Fruit fly (Drosophila melanogaster) whole organism, embryonic: ENCODE results near the gene Parg.
A peak's percentile ranks its signal among the peaks of the same experiment; 100 is the strongest.

ENCODE experiments used
- Antp ChIP-seq: fragments of 200-800 bp; sonication (Bioruptor generic); optimal IDR thresholded peaks from 3 replicates; lab custom pipeline; 2016; ENCODE audit warnings: missing biosample characterization, missing genetic modification characterization
- CG10462 ChIP-seq: fragments of 200-800 bp; sonication (Bioruptor generic); optimal IDR thresholded peaks from 2 replicates; lab custom pipeline; 2016; ENCODE audit warnings: missing biosample characterization, missing genetic modification characterization
- CG10543 ChIP-seq: fragments of 200-800 bp; sonication (Bioruptor generic); optimal IDR thresholded peaks from 3 replicates; lab custom pipeline; 2017; ENCODE audit warnings: missing biosample characterization, mild to moderate bottlenecking, missing genetic modification characterization, moderate library complexity
- CG10565 ChIP-seq: fragments of 200-800 bp; sonication (Bioruptor generic); optimal IDR thresholded peaks from 3 replicates; lab custom pipeline; 2016; ENCODE audit warnings: missing biosample characterization, mild to moderate bottlenecking, missing genetic modification characterization
- CG11085 ChIP-seq: fragments of 200-800 bp; sonication (Bioruptor generic); IDR thresholded peaks from 2 replicates; pipeline ENCODE4 v1.3.6; 2022; ENCODE audit warnings: missing biosample characterization, missing genetic modification characterization
- CG11398 ChIP-seq: fragments of 200-800 bp; sonication (Bioruptor generic); optimal IDR thresholded peaks from 2 replicates; lab custom pipeline; 2016; ENCODE audit warnings: missing biosample characterization, missing genetic modification characterization
- CG12219 ChIP-seq: fragments of 200-800 bp; sonication (Bioruptor generic); optimal IDR thresholded peaks from 3 replicates; lab custom pipeline; 2018; ENCODE audit warnings: missing biosample characterization, mild to moderate bottlenecking, missing genetic modification characterization
- CG1603 ChIP-seq: fragments of 200-800 bp; sonication (Bioruptor generic); optimal IDR thresholded peaks from 2 replicates; lab custom pipeline; 2019; ENCODE audit warnings: missing biosample characterization, mild to moderate bottlenecking, missing genetic modification characterization, moderate library complexity
- CG17359 ChIP-seq: fragments of 200-800 bp; sonication (Bioruptor generic); optimal IDR thresholded peaks from 3 replicates; lab custom pipeline; 2018; ENCODE audit warnings: missing biosample characterization, mild to moderate bottlenecking, missing genetic modification characterization, moderate library complexity
- CG3838 ChIP-seq: fragments of 200-800 bp; sonication (Bioruptor generic); optimal IDR thresholded peaks from 3 replicates; lab custom pipeline; 2016; ENCODE audit warnings: missing biosample characterization, missing genetic modification characterization
- CG4360 ChIP-seq: fragments of 200-800 bp; sonication (Bioruptor generic); IDR thresholded peaks from 2 replicates; pipeline ENCODE4 v1.3.6; 2022; ENCODE audit warnings: missing biosample characterization, missing genetic modification characterization
- CG4404 ChIP-seq: fragments of 200-800 bp; sonication (Bioruptor generic); IDR thresholded peaks from 2 replicates; pipeline ENCODE4 v1.3.6; 2022; ENCODE audit warnings: missing biosample characterization, missing genetic modification characterization
- CG7357 ChIP-seq: fragments of 200-800 bp; sonication (Bioruptor generic); IDR thresholded peaks from 3 replicates; pipeline ENCODE4 v1.3.6; 2022; ENCODE audit warnings: missing biosample characterization, missing genetic modification characterization
- CG7372 ChIP-seq: fragments of 200-800 bp; sonication (Bioruptor generic); IDR thresholded peaks from 2 replicates; pipeline ENCODE4 v1.3.6; 2022; ENCODE audit warnings: missing biosample characterization, missing genetic modification characterization
- CG7556 ChIP-seq: fragments of 200-800 bp; sonication (Bioruptor generic); optimal IDR thresholded peaks from 2 replicates; lab custom pipeline; 2017; ENCODE audit warnings: missing biosample characterization, mild to moderate bottlenecking, missing genetic modification characterization
- CG8944 ChIP-seq: fragments of 200-800 bp; sonication (Bioruptor generic); optimal IDR thresholded peaks from 3 replicates; lab custom pipeline; 2016; ENCODE audit warnings: missing biosample characterization, missing genetic modification characterization
- CG9215 ChIP-seq: fragments of 200-800 bp; sonication (Bioruptor generic); IDR thresholded peaks from 2 replicates; pipeline ENCODE4 v1.3.6; 2022; ENCODE audit warnings: missing biosample characterization, missing genetic modification characterization
- Camta ChIP-seq: fragments of 200-800 bp; sonication (Bioruptor generic); optimal IDR thresholded peaks from 2 replicates; lab custom pipeline; 2016; ENCODE audit warnings: missing biosample characterization, missing genetic modification characterization
- D19B ChIP-seq: fragments of 200-800 bp; sonication (Bioruptor generic); optimal IDR thresholded peaks from 2 replicates; lab custom pipeline; 2017; ENCODE audit warnings: missing biosample characterization, mild to moderate bottlenecking, missing genetic modification characterization
- Dad ChIP-seq: fragments of 200-800 bp; sonication (Bioruptor generic); optimal IDR thresholded peaks from 3 replicates; lab custom pipeline; 2016; ENCODE audit warnings: missing biosample characterization, missing genetic modification characterization
- Dip2 ChIP-seq: fragments of 200-800 bp; sonication (Bioruptor generic); IDR thresholded peaks from 2 replicates; pipeline ENCODE4 v1.3.6; 2022; ENCODE audit warnings: missing biosample characterization, missing genetic modification characterization
- Elba2 ChIP-seq: fragments of 200-800 bp; sonication (Bioruptor generic); optimal IDR thresholded peaks from 3 replicates; lab custom pipeline; 2016; ENCODE audit warnings: missing biosample characterization, missing genetic modification characterization
- H15 ChIP-seq: fragments of 200-800 bp; sonication (Bioruptor generic); IDR thresholded peaks from 3 replicates; pipeline ENCODE4 v1.3.6; 2022; ENCODE audit warnings: missing biosample characterization, missing genetic modification characterization
- HmgD ChIP-seq: fragments of 200-800 bp; sonication (Bioruptor generic); optimal IDR thresholded peaks from 3 replicates; lab custom pipeline; 2016; ENCODE audit warnings: missing biosample characterization, missing genetic modification characterization
- HmgZ ChIP-seq: fragments of 200-800 bp; sonication (Bioruptor generic); optimal IDR thresholded peaks from 2 replicates; lab custom pipeline; 2018; ENCODE audit warnings: missing biosample characterization, mild to moderate bottlenecking, missing genetic modification characterization
- Lpt ChIP-seq: fragments of >200 bp; optimal IDR thresholded peaks from 2 replicates; lab custom pipeline; 2018; ENCODE audit warnings: missing biosample characterization, missing genetic modification characterization
- MESR4 ChIP-seq: fragments of 200-800 bp; sonication (Bioruptor generic); optimal IDR thresholded peaks from 2 replicates; lab custom pipeline; 2018; ENCODE audit warnings: missing biosample characterization, mild to moderate bottlenecking, missing genetic modification characterization, moderate library complexity
- Poxn ChIP-seq: fragments of 200-800 bp; sonication (Bioruptor generic); IDR thresholded peaks from 2 replicates; pipeline ENCODE4 v1.3.6; 2022; ENCODE audit warnings: missing biosample characterization, missing genetic modification characterization
- Xbp1 ChIP-seq: fragments of 200-800 bp; sonication (Bioruptor generic); optimal IDR thresholded peaks from 3 replicates; lab custom pipeline; 2016; ENCODE audit warnings: missing biosample characterization, mild to moderate bottlenecking, missing genetic modification characterization
- Xrp1 ChIP-seq: fragments of 200-800 bp; sonication (Bioruptor generic); IDR thresholded peaks from 2 replicates; pipeline ENCODE4 v1.3.6; 2022; ENCODE audit warnings: missing biosample characterization, missing genetic modification characterization
- YL-1 ChIP-seq: fragments of 200-800 bp; sonication (Bioruptor generic); optimal IDR thresholded peaks from 3 replicates; lab custom pipeline; 2017; ENCODE audit warnings: missing biosample characterization, mild to moderate bottlenecking, missing genetic modification characterization
- amos ChIP-seq: fragments of 200-800 bp; sonication (Bioruptor generic); IDR thresholded peaks from 2 replicates; pipeline ENCODE4 v1.3.6; 2022; ENCODE audit warnings: missing biosample characterization, missing genetic modification characterization; ENCODE audit not compliant: partially characterized antibody
- bbx ChIP-seq: fragments of 200-800 bp; sonication (Bioruptor generic); IDR thresholded peaks from 2 replicates; pipeline ENCODE4 v1.3.6; 2022; ENCODE audit warnings: missing biosample characterization, missing genetic modification characterization; ENCODE audit not compliant: partially characterized antibody
- cas ChIP-seq: fragments of 200-800 bp; sonication (Bioruptor generic); IDR thresholded peaks from 2 replicates; pipeline ENCODE4 v1.3.6; 2022; ENCODE audit warnings: missing biosample characterization, missing genetic modification characterization
- chn ChIP-seq: fragments of 200-800 bp; sonication (Bioruptor generic); optimal IDR thresholded peaks from 2 replicates; lab custom pipeline; 2016; ENCODE audit warnings: missing biosample characterization, missing genetic modification characterization
- croc ChIP-seq: fragments of 200-800 bp; sonication (Bioruptor generic); conservative IDR thresholded peaks from 3 replicates; pipeline ENCODE4 v1.3.6; 2022; ENCODE audit warnings: missing biosample characterization, missing genetic modification characterization
- disco-r ChIP-seq: fragments of 200-800 bp; sonication (Bioruptor generic); optimal IDR thresholded peaks from 2 replicates; lab custom pipeline; 2016; ENCODE audit warnings: missing biosample characterization, missing genetic modification characterization
- dm ChIP-seq: fragments of 200-800 bp; sonication (Bioruptor generic); optimal IDR thresholded peaks from 3 replicates; lab custom pipeline; 2016; ENCODE audit warnings: missing biosample characterization, missing genetic modification characterization
- ems ChIP-seq: fragments of 200-800 bp; sonication (Bioruptor generic); optimal IDR thresholded peaks from 3 replicates; lab custom pipeline; 2016; ENCODE audit warnings: missing biosample characterization, missing genetic modification characterization
- her ChIP-seq: fragments of 200-800 bp; sonication (Bioruptor generic); optimal IDR thresholded peaks from 2 replicates; lab custom pipeline; 2016; ENCODE audit warnings: missing biosample characterization, missing genetic modification characterization
- inv ChIP-seq: fragments of 200-800 bp; sonication (Bioruptor generic); IDR thresholded peaks from 2 replicates; pipeline ENCODE4 v1.3.6; 2022; ENCODE audit warnings: missing biosample characterization, missing genetic modification characterization; ENCODE audit not compliant: partially characterized antibody
- klu ChIP-seq: fragments of 200-800 bp; sonication (Bioruptor generic); IDR thresholded peaks from 2 replicates; pipeline ENCODE4 v1.3.6; 2022; ENCODE audit warnings: missing biosample characterization, missing genetic modification characterization
- lbe ChIP-seq: fragments of 200-800 bp; sonication (Bioruptor generic); optimal IDR thresholded peaks from 2 replicates; lab custom pipeline; 2016; ENCODE audit warnings: missing biosample characterization, mild to moderate bottlenecking, missing genetic modification characterization
- nerfin-1 ChIP-seq: fragments of 200-800 bp; sonication (Bioruptor generic); optimal IDR thresholded peaks from 3 replicates; lab custom pipeline; 2019; ENCODE audit warnings: missing biosample characterization, mild to moderate bottlenecking, missing genetic modification characterization, moderate library complexity
- org-1 ChIP-seq: fragments of 200-800 bp; sonication (Bioruptor generic); optimal IDR thresholded peaks from 2 replicates; lab custom pipeline; 2017; ENCODE audit warnings: missing biosample characterization, missing genetic modification characterization
- pb ChIP-seq: fragments of 200-800 bp; sonication (Bioruptor generic); optimal IDR thresholded peaks from 3 replicates; lab custom pipeline; 2016; ENCODE audit warnings: missing biosample characterization, missing genetic modification characterization
- psq ChIP-seq: fragments of 200-800 bp; sonication (Bioruptor generic); optimal IDR thresholded peaks from 2 replicates; lab custom pipeline; 2017; ENCODE audit warnings: missing biosample characterization, missing genetic modification characterization
- scrt ChIP-seq: fragments of 200-800 bp; sonication (Bioruptor generic); optimal IDR thresholded peaks from 2 replicates; lab custom pipeline; 2018; ENCODE audit warnings: missing biosample characterization, mild to moderate bottlenecking, missing genetic modification characterization, moderate library complexity
- toy ChIP-seq: fragments of 200-800 bp; sonication (Bioruptor generic); IDR thresholded peaks from 2 replicates; pipeline ENCODE4 v1.3.6; 2022; ENCODE audit warnings: missing biosample characterization, missing genetic modification characterization
- zf30C ChIP-seq: fragments of 200-800 bp; sonication (Bioruptor generic); optimal IDR thresholded peaks from 3 replicates; lab custom pipeline; 2018; ENCODE audit warnings: missing biosample characterization, mild to moderate bottlenecking, missing genetic modification characterization

The Parg gene

DNA sequence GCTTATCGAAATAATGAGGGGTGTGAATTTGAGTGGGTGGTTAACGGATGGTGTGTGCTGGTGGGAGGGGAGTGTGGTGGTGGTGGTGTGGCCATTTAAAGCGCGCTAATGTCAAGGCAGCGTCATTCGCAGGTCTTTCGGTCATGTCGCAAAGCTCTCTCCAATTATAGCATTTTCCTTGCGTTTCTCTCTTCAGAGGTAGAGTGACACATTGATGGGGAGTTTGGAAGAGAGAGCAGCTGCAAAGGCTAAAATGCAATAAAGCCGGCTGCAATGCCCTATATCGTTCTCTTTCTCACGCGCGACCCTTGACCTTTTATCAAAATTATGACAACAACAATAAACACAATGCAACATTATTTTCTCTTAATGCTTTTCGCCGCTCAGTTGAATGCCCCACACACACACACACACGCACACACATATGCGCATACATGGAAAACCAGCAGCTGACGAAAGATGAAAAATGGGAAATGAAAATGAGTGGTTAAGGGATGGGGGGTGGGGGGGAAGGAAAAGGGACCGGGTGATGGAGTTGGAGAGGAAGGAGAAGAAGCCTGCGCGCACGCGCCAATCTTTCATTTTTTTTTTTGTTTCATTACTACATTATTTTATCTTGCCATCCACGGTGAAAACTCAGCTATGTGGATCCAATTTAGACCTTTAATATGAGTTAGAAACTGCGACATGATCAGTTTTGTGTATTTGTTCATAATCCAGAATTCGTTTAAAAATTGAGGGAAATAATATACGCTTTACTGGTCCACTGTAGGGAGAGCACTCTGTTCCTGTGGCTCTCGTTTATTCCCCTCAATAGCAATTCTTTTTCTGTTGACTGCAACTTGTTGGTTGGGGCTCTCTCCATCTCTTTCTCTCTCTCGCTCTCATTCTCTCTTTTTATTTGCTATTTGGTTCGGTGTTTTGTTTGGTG is 20.6 kb upstream of the Parg start (continued):
- peak; percentile 73 for TF ChIP-seq chn (GFP tag; lab: Kevin White, UChicago)
- TF ChIP-seq HmgD (GFP tag; lab: Kevin White, UChicago): no peak
- TF ChIP-seq CG12219 (GFP tag; lab: Kevin White, UChicago): peak; percentile 83
- peak; percentile 52 for TF ChIP-seq CG10543 (GFP tag; lab: Kevin White, UChicago)
- TF ChIP-seq Elba2: no peak
- peak; percentile 67 for TF ChIP-seq CG8944 (GFP tag; lab: Kevin White, UChicago)
- no peak for TF ChIP-seq Dip2
- peak; percentile 38 for TF ChIP-seq YL-1 (GFP tag; lab: Kevin White, UChicago)
- peak; percentile 64 for TF ChIP-seq her
- peak; percentile 59 for TF ChIP-seq CG10462 (GFP tag; lab: Kevin White, UChicago)
- TF ChIP-seq klu (GFP tag; lab: Robert Waterston, UW): no peak
- peak; percentile 63 for TF ChIP-seq CG9215 (GFP tag; lab: Robert Waterston, UW)
- TF ChIP-seq cas: no peak
- TF ChIP-seq nerfin-1 (tag; lab: Kevin White, UChicago): peak; percentile 73
- no peak for TF ChIP-seq CG3838 (GFP tag; lab: Kevin White, UChicago)
- peak; percentile 62 for TF ChIP-seq CG4360 (GFP tag; lab: Robert Waterston, UW)
- TF ChIP-seq H15 (GFP tag; lab: Robert Waterston, UW): peak; percentile 64; the same call in 2 of the 3 replicates
- TF ChIP-seq HmgZ (tag; lab: Kevin White, UChicago): peak; percentile 69
- no peak for TF ChIP-seq inv (GFP tag; lab: Robert Waterston, UW)
- peak; percentile 65 for TF ChIP-seq Dad (GFP tag; lab: Kevin White, UChicago)
- TF ChIP-seq psq: no peak
- TF ChIP-seq pb: peak; percentile 57
- TF ChIP-seq Camta (GFP tag; lab: Kevin White, UChicago): peak; percentile 68
- peak; percentile 79 for TF ChIP-seq Xbp1
- peak; percentile 80 for TF ChIP-seq CG7556 (GFP tag; lab: Kevin White, UChicago)
- TF ChIP-seq amos: no peak
- peak; percentile 42 for TF ChIP-seq CG11398 (GFP tag; lab: Kevin White, UChicago)
- peak; percentile 28 for TF ChIP-seq D19B (GFP tag; lab: Kevin White, UChicago)
- TF ChIP-seq CG1603 (tag; lab: Kevin White, UChicago): peak; percentile 85
- TF ChIP-seq CG10565 (GFP tag; lab: Kevin White, UChicago): no peak
- peak; percentile 84 for TF ChIP-seq Xrp1 (GFP tag; lab: Robert Waterston, UW)
- TF ChIP-seq toy (GFP tag; lab: Robert Waterston, UW): 0 out of 2 replicates have a peak, but pooled peaks have one; percentile 13
- no peak for TF ChIP-seq Lpt
- TF ChIP-seq MESR4: no peak
- TF ChIP-seq scrt (GFP tag; lab: Kevin White, UChicago): peak; percentile 89
- peak; percentile 81 for TF ChIP-seq CG17359 (tag; lab: Kevin White, UChicago)
- peak; percentile 1 for TF ChIP-seq ems (GFP tag; lab: Kevin White, UChicago)
- TF ChIP-seq dm (GFP tag; lab: Kevin White, UChicago): peak; percentile 57
- TF ChIP-seq CG4404: peak; percentile 70
- TF ChIP-seq disco-r (GFP tag; lab: Kevin White, UChicago): peak; percentile 64
- peak; percentile 82 for TF ChIP-seq org-1 (GFP tag; lab: Kevin White, UChicago)
- TF ChIP-seq Poxn (GFP tag; lab: Robert Waterston, UW): no peak
- TF ChIP-seq CG11085 (GFP tag; lab: Robert Waterston, UW): peak; percentile 31; the same call in 1 of the 2 replicates
- TF ChIP-seq CG7357 (GFP tag; lab: Robert Waterston, UW): peak; percentile 71; the same call in 2 of the 3 replicates
- no peak for TF ChIP-seq zf30C (GFP tag; lab: Kevin White, UChicago)
- peak; percentile 48 for TF ChIP-seq CG7372 (GFP tag; lab: Robert Waterston, UW)
- no peak for TF ChIP-seq bbx (GFP tag; lab: Robert Waterston, UW)
- TF ChIP-seq lbe (GFP tag; lab: Kevin White, UChicago): peak; percentile 15
- peak; percentile 66 for TF ChIP-seq croc (GFP tag; lab: Robert Waterston, UW)
- peak; percentile 80 for TF ChIP-seq Antp (GFP tag; lab: Kevin White, UChicago)
